Worm (Caenorhabditis elegans) whole organism, L4/young adult: ENCODE measurements around the gene rpl-20.

ENCODE experiments used
- W03F9.2 ChIP-seq: fragments of 150-350 bp; optimal IDR thresholded peaks from 2 replicates; lab custom pipeline; 2014; ENCODE audit warnings: missing biosample characterization, missing genetic modification characterization
- dao-5 ChIP-seq: sonication (generic microtip); optimal IDR thresholded peaks from 2 replicates; lab custom pipeline; 2016; ENCODE audit warnings: missing genotype, missing genetic modification characterization, moderate library complexity, missing compliant biosample characterization
- him-1 ChIP-seq: sonication (generic microtip); optimal IDR thresholded peaks from 2 replicates; lab custom pipeline; 2016; ENCODE audit warnings: missing genotype, missing genetic modification reagents, missing genetic modification characterization, missing compliant biosample characterization

DNA sequence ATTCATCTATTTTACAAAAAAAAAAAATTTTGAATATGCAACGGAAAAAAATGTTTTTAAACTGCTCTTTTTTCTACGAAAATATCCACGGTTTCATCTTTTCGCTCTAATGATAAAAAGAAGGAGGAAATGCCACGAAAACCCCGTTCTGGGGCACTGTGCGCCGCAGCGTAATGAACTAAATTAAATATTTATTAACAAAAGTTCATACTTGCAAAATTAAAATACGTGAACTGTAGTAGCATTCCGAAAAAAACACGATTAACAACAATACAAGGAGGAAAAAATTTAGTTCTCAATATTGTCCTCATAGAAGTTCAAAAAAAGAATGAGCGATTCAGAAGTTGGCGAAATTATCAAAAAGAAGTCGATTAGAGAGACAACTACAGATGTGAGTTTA, 39.9 kb upstream of the rpl-20 start, which contains the start of gene R11E3.1:
- TF ChIP-seq him-1 (tag; lab: Kevin White, UChicago) (no peak), W03F9.2 (tag; lab: Kevin White, UChicago) (no peak), dao-5 (tag; lab: Kevin White, UChicago) (no peak)
